Fruit fly (Drosophila melanogaster): Measurements from ENCODE around the gene Gr10a.

Gene Gr10a

DNA sequence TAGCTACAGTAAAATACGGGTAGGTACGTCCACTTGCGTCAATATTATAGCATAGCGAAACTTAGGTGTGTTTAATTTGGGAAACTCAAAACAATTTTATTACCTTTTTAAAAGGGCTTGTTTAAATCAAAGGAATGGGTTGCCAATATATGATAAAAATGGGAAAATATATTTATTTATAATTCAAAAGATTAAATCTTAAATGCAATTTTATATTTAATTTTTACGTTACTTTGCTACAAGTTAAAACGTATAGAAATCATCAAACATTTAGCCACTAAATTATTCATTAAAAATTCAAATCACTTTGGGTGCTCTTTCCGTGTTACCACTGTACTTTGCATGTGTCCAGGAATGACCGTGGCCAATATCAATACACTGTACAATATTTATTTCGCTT lies 23.7 kb upstream of the Gr10a start (continued):
- no peak for TF ChIP-seq sim (GFP tag; IDR thresholded peaks at IDR 0.05)
- no peak for TF ChIP-seq B-H1 (GFP tag; IDR thresholded peaks at IDR 0.05)
- TF ChIP-seq Gsc (GFP tag; IDR thresholded peaks at IDR 0.05), result no peak
- TF ChIP-seq kay (GFP tag; optimal IDR thresholded peaks at IDR 0.05), result no peak
- no peak for TF ChIP-seq CG14710 (tag; optimal IDR thresholded peaks at IDR 0.05)
- TF ChIP-seq CG1529 (GFP tag; optimal IDR thresholded peaks at IDR 0.05), result no peak
- TF ChIP-seq CG5180 (GFP tag; optimal IDR thresholded peaks at IDR 0.05), result no peak
- no peak for TF ChIP-seq Dp (GFP tag; optimal IDR thresholded peaks at IDR 0.05)
- no peak for TF ChIP-seq stc (GFP tag; IDR thresholded peaks at IDR 0.05)
- TF ChIP-seq Sin3A (optimal IDR thresholded peaks at IDR 0.05), result no peak
- TF ChIP-seq dmrt11E (tag; optimal IDR thresholded peaks at IDR 0.05), result no peak
- no peak for TF ChIP-seq Opbp (GFP tag; IDR thresholded peaks at IDR 0.05; ENCODE audit: partially characterized antibody)
- TF ChIP-seq tin (GFP tag; optimal IDR thresholded peaks at IDR 0.05), result no peak
- no peak for TF ChIP-seq CG7786 (GFP tag; optimal IDR thresholded peaks at IDR 0.05)
- no peak for TF ChIP-seq CG11247 (GFP tag; IDR thresholded peaks at IDR 0.05)
- no peak for TF ChIP-seq tna (GFP tag; IDR thresholded peaks at IDR 0.05; ENCODE audit: partially characterized antibody)
- TF ChIP-seq CG17328 (GFP tag; IDR thresholded peaks at IDR 0.05), result no peak
- peak; percentile 32 for TF ChIP-seq phol (tag; optimal IDR thresholded peaks at IDR 0.05)

DNA sequence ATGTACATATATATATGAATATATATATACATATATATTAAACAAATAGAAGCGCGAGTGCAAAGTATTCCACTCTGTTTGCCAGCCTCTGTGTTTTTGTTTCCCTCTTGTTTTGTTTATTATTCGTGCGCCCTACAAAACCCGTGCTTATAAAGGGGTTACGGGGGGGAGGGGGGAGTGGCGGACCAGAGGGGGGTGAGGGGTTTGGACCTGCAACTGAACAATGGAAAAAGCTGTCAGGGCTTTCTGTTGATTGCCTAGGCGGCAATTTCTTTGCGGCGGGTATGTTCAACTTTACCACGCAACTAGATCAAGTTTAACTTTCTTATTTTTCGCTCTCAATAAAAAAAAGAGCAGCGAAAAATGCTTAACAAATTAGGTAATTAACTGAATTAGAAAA lies 22.0 kb upstream of the Gr10a start:
- peak; percentile 14 for TF ChIP-seq CG15269 (tag; optimal IDR thresholded peaks at IDR 0.05)
- TF ChIP-seq E2f2 (GFP tag; IDR thresholded peaks at IDR 0.05), result no peak
- no peak for TF ChIP-seq Fer3 (tag; optimal IDR thresholded peaks at IDR 0.05)
- no peak for TF ChIP-seq CG4282 (GFP tag; optimal IDR thresholded peaks at IDR 0.05)
- TF ChIP-seq lab (GFP tag; optimal IDR thresholded peaks at IDR 0.05), result peak; percentile 33
- TF ChIP-seq CG1832 (GFP tag; optimal IDR thresholded peaks at IDR 0.05), result no peak
- TF ChIP-seq CG12155 (GFP tag; optimal IDR thresholded peaks at IDR 0.05), result no peak
- no peak for TF ChIP-seq Scr (GFP tag; IDR thresholded peaks at IDR 0.05; ENCODE audit: partially characterized antibody)
- TF ChIP-seq Sin3A (optimal IDR thresholded peaks at IDR 0.05), result no peak
- TF ChIP-seq CG6813 (GFP tag; optimal IDR thresholded peaks at IDR 0.05), result peak; percentile 25
- peak; percentile 7 for TF ChIP-seq PHDP (tag; optimal IDR thresholded peaks at IDR 0.05)
- TF ChIP-seq CG13296 (GFP tag; optimal IDR thresholded peaks at IDR 0.05), result peak; percentile 16
- TF ChIP-seq CG2116 (GFP tag; optimal IDR thresholded peaks at IDR 0.05), result no peak
- TF ChIP-seq CG14014 (GFP tag; IDR thresholded peaks at IDR 0.05), result no peak
- TF ChIP-seq CG8290 (GFP tag; optimal IDR thresholded peaks at IDR 0.05), result no peak
- peak in 1 of 2 experiments; percentile 19 for TF ChIP-seq CG8290 (tag; optimal IDR thresholded peaks at IDR 0.05)
- no peak for TF ChIP-seq sr (GFP tag; IDR thresholded peaks at IDR 0.05)
- no peak for TF ChIP-seq ash1 (GFP tag; optimal IDR thresholded peaks at IDR 0.05)
- no peak for TF ChIP-seq CG3726 (GFP tag; IDR thresholded peaks at IDR 0.05)
- TF ChIP-seq Eip74EF (GFP tag; optimal IDR thresholded peaks at IDR 0.05), result peak in 1 of 2 experiments; percentile 50
- TF ChIP-seq CG1792 (GFP tag; optimal IDR thresholded peaks at IDR 0.05), result no peak
- TF ChIP-seq bcd (GFP tag; optimal IDR thresholded peaks at IDR 0.05), result no peak
- no peak for TF ChIP-seq Jarid2 (GFP tag; optimal IDR thresholded peaks at IDR 0.05)
- no peak for TF ChIP-seq CG7786 (GFP tag; optimal IDR thresholded peaks at IDR 0.05)
- no peak for TF ChIP-seq bbx (GFP tag; IDR thresholded peaks at IDR 0.05; ENCODE audit: partially characterized antibody)
- TF ChIP-seq dpn (GFP tag; optimal IDR thresholded peaks at IDR 0.05), result no peak
- no peak for TF ChIP-seq dmrt11E (tag; optimal IDR thresholded peaks at IDR 0.05)
- TF ChIP-seq CG32772 (GFP tag; IDR thresholded peaks at IDR 0.05), result no peak
- TF ChIP-seq chinmo (GFP tag; IDR thresholded peaks at IDR 0.05; ENCODE audit: partially characterized antibody), result 0 out of 4 replicates have a peak, but pooled peaks have one; percentile 19
- no peak; the same call in 1 of the 2 replicates for TF ChIP-seq CG14441 (GFP tag; IDR thresholded peaks at IDR 0.05)
- TF ChIP-seq CG7963 (GFP tag; IDR thresholded peaks at IDR 0.05; ENCODE audit: partially characterized antibody), result no peak
- no peak for TF ChIP-seq CG12071 (GFP tag; optimal IDR thresholded peaks at IDR 0.05)
- TF ChIP-seq Hmr (GFP tag; optimal IDR thresholded peaks at IDR 0.05), result peak; percentile 23
- TF ChIP-seq CG15601 (tag; optimal IDR thresholded peaks at IDR 0.05), result no peak
- TF ChIP-seq CG15479 (GFP tag; optimal IDR thresholded peaks at IDR 0.05), result no peak
